In genomic region chrX:10532180-10532833, ce11 we compare ENCODE assay signal across 6 worm cellular contexts.
TF ChIP-seq lines count a peak whose summit lies in the region.

No protein-coding gene starts in this region.

TF ChIP-seq in whole organism, L1 larva, 84 proteins besides CTCF, POLR2A, EP300 and RAD21 (continues in another document):
- TF ChIP-seq ces-1 (GFP tag; optimal IDR thresholded peaks at IDR 0.05; lab: Kevin White, UChicago), result no peak
- no peak for TF ChIP-seq fkh-4 (tag; optimal IDR thresholded peaks at IDR 0.05; lab: Kevin White, UChicago; ENCODE audit: borderline replicate concordance)
- no peak for TF ChIP-seq ama-1 (optimal IDR thresholded peaks at IDR 0.05; lab: Kevin White, UChicago)
- TF ChIP-seq egl-13 (tag; optimal IDR thresholded peaks at IDR 0.05; lab: Kevin White, UChicago), result peak; percentile 26
- no peak for TF ChIP-seq ceh-63 (GFP tag; optimal IDR thresholded peaks at IDR 0.05; lab: Kevin White, UChicago)
- no peak for TF ChIP-seq elt-3 (tag; optimal IDR thresholded peaks at IDR 0.05; lab: Kevin White, UChicago)
- no peak for TF ChIP-seq tlp-1 (tag; optimal IDR thresholded peaks at IDR 0.05; lab: Kevin White, UChicago)
- TF ChIP-seq fkh-8 (tag; optimal IDR thresholded peaks at IDR 0.05; lab: Kevin White, UChicago), result no peak
- peak in 1 of 2 experiments; percentile 38 for TF ChIP-seq lin-35 (GFP tag; optimal IDR thresholded peaks at IDR 0.05; lab: Kevin White, UChicago)
- TF ChIP-seq nhr-71 (tag; optimal IDR thresholded peaks at IDR 0.05; lab: Kevin White, UChicago), result peak; percentile 15
- no peak for TF ChIP-seq unc-130 (tag; optimal IDR thresholded peaks at IDR 0.05; lab: Kevin White, UChicago)
- no peak for TF ChIP-seq mdl-1 (tag; optimal IDR thresholded peaks at IDR 0.05; lab: Kevin White, UChicago)
- no peak for TF ChIP-seq F16B12.6 (tag; optimal IDR thresholded peaks at IDR 0.05; lab: Kevin White, UChicago)
- TF ChIP-seq unc-30 (tag; optimal IDR thresholded peaks at IDR 0.05; lab: Kevin White, UChicago), result no peak
- TF ChIP-seq sup-37 (GFP tag; optimal IDR thresholded peaks at IDR 0.05; lab: Kevin White, UChicago), result no peak
- no peak for TF ChIP-seq snpc-4 (tag; optimal IDR thresholded peaks at IDR 0.05; lab: Kevin White, UChicago)

TF ChIP-seq in whole organism, L2 larva, 48 proteins besides CTCF, POLR2A, EP300 and RAD21 (continues in another document):
- no peak for TF ChIP-seq nhr-237 (tag; optimal IDR thresholded peaks at IDR 0.05; lab: Kevin White, UChicago)
- no peak for TF ChIP-seq C34F6.9 (tag; optimal IDR thresholded peaks at IDR 0.05; lab: Kevin White, UChicago)
- peak; percentile 55 for TF ChIP-seq skn-1 (tag; optimal IDR thresholded peaks at IDR 0.05; lab: Kevin White, UChicago)
- TF ChIP-seq peb-1 (tag; optimal IDR thresholded peaks at IDR 0.05; lab: Kevin White, UChicago), result no peak
- no peak for TF ChIP-seq blmp-1 (tag; optimal IDR thresholded peaks at IDR 0.05; lab: Kevin White, UChicago; ENCODE audit: insufficient read depth)
- no peak for TF ChIP-seq mdl-1 (tag; optimal IDR thresholded peaks at IDR 0.05; lab: Kevin White, UChicago)
- no peak for TF ChIP-seq lin-39 (tag; optimal IDR thresholded peaks at IDR 0.05; lab: Kevin White, UChicago)
- no peak for TF ChIP-seq nhr-129 (tag; optimal IDR thresholded peaks at IDR 0.05; lab: Kevin White, UChicago)
- peak; percentile 74 for TF ChIP-seq fos-1 (tag; optimal IDR thresholded peaks at IDR 0.05; lab: Kevin White, UChicago)
- TF ChIP-seq ceh-82 (tag; optimal IDR thresholded peaks at IDR 0.05; lab: Kevin White, UChicago), result no peak
- TF ChIP-seq ama-1 (optimal IDR thresholded peaks at IDR 0.05; lab: Kevin White, UChicago), result no peak
- TF ChIP-seq crh-2 (tag; optimal IDR thresholded peaks at IDR 0.05; lab: Kevin White, UChicago), result no peak
- no peak for TF ChIP-seq elt-1 (tag; optimal IDR thresholded peaks at IDR 0.05; lab: Kevin White, UChicago)
- TF ChIP-seq zag-1 (tag; optimal IDR thresholded peaks at IDR 0.05; lab: Kevin White, UChicago), result no peak
- no peak for TF ChIP-seq ztf-1 (GFP tag; conservative IDR thresholded peaks at IDR 0.05; lab: Robert Waterston, UW)
- TF ChIP-seq snpc-4 (tag; optimal IDR thresholded peaks at IDR 0.05; lab: Kevin White, UChicago), result no peak
- TF ChIP-seq nhr-77 (tag; optimal IDR thresholded peaks at IDR 0.05; lab: Kevin White, UChicago), result no peak

TF ChIP-seq in whole organism, L3 larva, 47 proteins besides CTCF, POLR2A, EP300 and RAD21:
- TF ChIP-seq tbx-2 (tag; optimal IDR thresholded peaks at IDR 0.05; lab: Kevin White, UChicago), result no peak
- TF ChIP-seq R02D3.7 (tag; optimal IDR thresholded peaks at IDR 0.05; lab: Kevin White, UChicago), result no peak
- no peak for TF ChIP-seq nhr-76 (tag; optimal IDR thresholded peaks at IDR 0.05; lab: Kevin White, UChicago)
- TF ChIP-seq fos-1 (tag; optimal IDR thresholded peaks at IDR 0.05; lab: Kevin White, UChicago), result no peak
- TF ChIP-seq nhr-25 (tag; optimal IDR thresholded peaks at IDR 0.05; lab: Kevin White, UChicago), result no peak
- peak; percentile 92 for TF ChIP-seq elt-2 (tag; optimal IDR thresholded peaks at IDR 0.05; lab: Kevin White, UChicago)
- TF ChIP-seq sea-2 (GFP tag; optimal IDR thresholded peaks at IDR 0.05; lab: Kevin White, UChicago), result no peak
- no peak for TF ChIP-seq mml-1 (tag; optimal IDR thresholded peaks at IDR 0.05; lab: Kevin White, UChicago)
- no peak for TF ChIP-seq daf-12 (tag; optimal IDR thresholded peaks at IDR 0.05; lab: Kevin White, UChicago)
- TF ChIP-seq skn-1 (tag; optimal IDR thresholded peaks at IDR 0.05; lab: Kevin White, UChicago), result peak; percentile 86
- no peak for TF ChIP-seq nhr-23 (tag; optimal IDR thresholded peaks at IDR 0.05; lab: Kevin White, UChicago)
- peak; percentile 44 for TF ChIP-seq pqm-1 (tag; optimal IDR thresholded peaks at IDR 0.05; lab: Kevin White, UChicago)
- TF ChIP-seq nhr-77 (tag; optimal IDR thresholded peaks at IDR 0.05; lab: Kevin White, UChicago), result no peak
- no peak for TF ChIP-seq ceh-9 (tag; optimal IDR thresholded peaks at IDR 0.05; lab: Kevin White, UChicago)
- no peak for TF ChIP-seq snpc-4 (tag; optimal IDR thresholded peaks at IDR 0.05; lab: Kevin White, UChicago)
- TF ChIP-seq ama-1 (optimal IDR thresholded peaks at IDR 0.05; lab: Kevin White, UChicago), result no peak

TF ChIP-seq in whole organism, L4 larva, 104 proteins besides CTCF, POLR2A, EP300 and RAD21 (continues in another document):
- TF ChIP-seq mxl-3 (GFP tag; optimal IDR thresholded peaks at IDR 0.05; lab: Kevin White, UChicago) (no peak), ztf-11 (tag; optimal IDR thresholded peaks at IDR 0.05; lab: Kevin White, UChicago) (no peak), mes-2 (tag; optimal IDR thresholded peaks at IDR 0.05; lab: Kevin White, UChicago; ENCODE audit: poor library complexity, severe bottlenecking) (no peak), lim-7 (GFP tag; IDR thresholded peaks at IDR 0.05; lab: Robert Waterston, UW) (no peak), nhr-237 (tag; optimal IDR thresholded peaks at IDR 0.05; lab: Kevin White, UChicago) (no peak), daf-8 (GFP tag; IDR thresholded peaks at IDR 0.05; lab: Robert Waterston, UW) (no peak), lsy-2 (tag; optimal IDR thresholded peaks at IDR 0.05; lab: Kevin White, UChicago) (no peak), Y75B8A.6 (GFP tag; IDR thresholded peaks at IDR 0.05; lab: Robert Waterston, UW) (no peak), mdt-29 (GFP tag; IDR thresholded peaks at IDR 0.05; lab: Robert Waterston, UW) (no peak), F37D6.2 (tag; optimal IDR thresholded peaks at IDR 0.05; lab: Kevin White, UChicago) (no peak), madf-5 (GFP tag; IDR thresholded peaks at IDR 0.05; lab: Robert Waterston, UW) (no peak), T20F7.1 (GFP tag; optimal IDR thresholded peaks at IDR 0.05; lab: Kevin White, UChicago) (peak; percentile 32), zip-2 (tag; optimal IDR thresholded peaks at IDR 0.05; lab: Kevin White, UChicago) (no peak), dmd-8 (GFP tag; IDR thresholded peaks at IDR 0.05; lab: Robert Waterston, UW) (no peak), egl-27 (tag; optimal IDR thresholded peaks at IDR 0.05; lab: Kevin White, UChicago) (no peak), rbr-2 (tag; optimal IDR thresholded peaks at IDR 0.05; lab: Kevin White, UChicago) (no peak), aha-1 (tag; lab: Kevin White, UChicago) (peak; percentile 3), ceh-44 (GFP tag; IDR thresholded peaks at IDR 0.05; lab: Robert Waterston, UW) (no peak), ceh-62 (tag; optimal IDR thresholded peaks at IDR 0.05; lab: Kevin White, UChicago) (no peak)

TF ChIP-seq in whole organism, late embryonic, 69 proteins besides CTCF, POLR2A, EP300 and RAD21:
- TF ChIP-seq elt-2 (tag; optimal IDR thresholded peaks at IDR 0.05; lab: Kevin White, UChicago) (peak; percentile 60), ztf-16 (tag; optimal IDR thresholded peaks at IDR 0.05; lab: Kevin White, UChicago) (no peak)

TF ChIP-seq in whole organism, young adult, 124 proteins besides CTCF, POLR2A, EP300 and RAD21:
- peak; percentile 53 for TF ChIP-seq nhr-80 (tag; optimal IDR thresholded peaks at IDR 0.05; lab: Kevin White, UChicago)
- no peak for TF ChIP-seq unc-130 (GFP tag; optimal IDR thresholded peaks at IDR 0.05; lab: Kevin White, UChicago)
- TF ChIP-seq unc-62 (GFP tag; optimal IDR thresholded peaks at IDR 0.05; lab: Kevin White, UChicago), result peak; percentile 35
- TF ChIP-seq cebp-1 (GFP tag; IDR thresholded peaks at IDR 0.05; lab: Robert Waterston, UW), result no peak
- TF ChIP-seq cebp-1 (tag; optimal IDR thresholded peaks at IDR 0.05; lab: Kevin White, UChicago), result peak; percentile 16
- TF ChIP-seq egl-44 (GFP tag; IDR thresholded peaks at IDR 0.05; lab: Robert Waterston, UW), result no peak
- TF ChIP-seq ZK185.1 (tag; optimal IDR thresholded peaks at IDR 0.05; lab: Kevin White, UChicago; ENCODE audit: poor library complexity, severe bottlenecking), result peak; percentile 1
